Fruit fly (Drosophila melanogaster) whole organism, pupa: ENCODE measurements around the gene CG34452.

Experiments used
- CG10348 ChIP-seq: fragments of 200-800 bp; sonication (Bioruptor generic); IDR thresholded peaks from 2 replicates; pipeline ENCODE4 v1.3.6; 2022; ENCODE audit warnings: missing biosample characterization, missing genetic modification characterization
- CG12605 ChIP-seq: fragments of 200-800 bp; sonication (Bioruptor generic); IDR thresholded peaks from 2 replicates; pipeline ENCODE4 v1.3.6; 2022; ENCODE audit warnings: missing biosample characterization, missing genetic modification characterization
- CG17806 ChIP-seq: fragments of 200-800 bp; sonication (Bioruptor generic); optimal IDR thresholded peaks from 2 replicates; lab custom pipeline; 2018; ENCODE audit warnings: missing biosample characterization, mild to moderate bottlenecking, missing genetic modification characterization, moderate library complexity
- CG32121 ChIP-seq: fragments of 200-800 bp; sonication (Bioruptor generic); IDR thresholded peaks from 2 replicates; pipeline ENCODE4 v1.3.6; 2022; ENCODE audit warnings: missing biosample characterization, missing genetic modification characterization
- CG8159 ChIP-seq: fragments of 200-800 bp; sonication (Bioruptor generic); optimal IDR thresholded peaks from 3 replicates; lab custom pipeline; 2018; ENCODE audit warnings: missing biosample characterization, mild to moderate bottlenecking, missing genetic modification characterization, moderate library complexity
- CG8301 ChIP-seq: fragments of 200-800 bp; sonication (Bioruptor generic); optimal IDR thresholded peaks from 2 replicates; lab custom pipeline; 2018; ENCODE audit warnings: missing biosample characterization, mild to moderate bottlenecking, missing genetic modification characterization
- D1 ChIP-seq: fragments of 200-800 bp; sonication (Bioruptor generic); optimal IDR thresholded peaks from 2 replicates; lab custom pipeline; 2018; ENCODE audit warnings: missing biosample characterization, mild to moderate bottlenecking, missing genetic modification characterization, moderate library complexity
- EcR ChIP-seq: fragments of 200-800 bp; sonication (Bioruptor generic); optimal IDR thresholded peaks from 3 replicates; lab custom pipeline; 2019; ENCODE audit warnings: missing biosample characterization, missing genetic modification characterization, mild to moderate bottlenecking, moderate library complexity, missing genetic modification reagents
- Snoo ChIP-seq: fragments of 200-800 bp; sonication (Bioruptor generic); optimal IDR thresholded peaks from 3 replicates; lab custom pipeline; 2017; ENCODE audit warnings: missing biosample characterization, mild to moderate bottlenecking, missing genetic modification characterization, inconsistent platforms

DNA sequence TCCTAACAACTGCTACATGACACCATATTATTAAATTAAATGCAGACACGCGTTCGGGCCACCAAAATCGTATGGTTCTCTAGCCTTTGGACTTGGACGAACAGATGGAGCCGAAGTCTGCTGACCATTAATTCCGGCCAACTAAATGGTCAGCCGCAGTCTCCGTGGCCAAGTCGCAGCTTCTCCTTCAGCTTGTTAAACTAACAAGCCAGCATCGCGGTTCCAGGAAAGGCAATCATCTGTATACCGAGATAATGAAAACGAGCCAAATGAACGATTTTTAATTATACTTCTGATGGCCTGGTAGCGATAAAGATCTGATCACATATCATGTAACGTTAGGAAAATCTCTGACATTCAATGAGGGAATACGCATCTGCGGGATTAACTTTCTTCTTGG, 17.8 kb downstream of the CG34452 start:
- TF ChIP-seq EcR (no peak), CG32121 (GFP tag; lab: Robert Waterston, UW) (no peak), CG8301 (tag; lab: Kevin White, UChicago) (no peak), CG17806 (tag; lab: Kevin White, UChicago) (no peak), Snoo (tag; lab: Kevin White, UChicago) (no peak), CG12605 (GFP tag; lab: Robert Waterston, UW) (no peak), CG10348 (GFP tag; lab: Robert Waterston, UW) (no peak), CG8159 (tag; lab: Kevin White, UChicago) (no peak), D1 (no peak)
